Worm (Caenorhabditis elegans): ENCODE data around the gene srb-17.
A peak's percentile ranks its signal among the peaks of the same experiment; 100 is the strongest.

srb-17 gene

DNA sequence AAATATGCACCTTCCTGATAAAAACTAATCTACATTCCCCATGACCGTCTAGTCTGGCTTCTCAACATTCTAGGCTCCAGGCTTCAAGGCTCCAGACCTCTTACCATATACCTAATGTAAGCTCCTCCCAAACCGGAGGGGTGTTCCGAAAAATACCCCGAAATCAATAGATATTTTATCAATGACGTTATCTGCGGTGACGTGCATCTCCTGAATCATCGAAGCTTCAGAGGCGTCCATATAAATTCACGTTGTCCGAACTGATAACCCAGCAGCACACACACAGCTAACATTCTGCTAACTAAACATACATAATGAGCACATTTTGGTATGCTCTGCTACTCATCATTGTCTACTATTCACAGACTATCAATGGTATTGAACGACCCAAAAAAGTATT is 12.5 kb upstream of the srb-17 start, which contains the start of gene ugt-44:
TSS of gene ugt-44 (plus strand) at position 248 of the 400 bp plus-strand sequence.
- TF ChIP-seq dmd-6 (GFP tag; IDR thresholded peaks at IDR 0.05) = peak; percentile 85
- no peak for TF ChIP-seq daf-16 (GFP tag; optimal IDR thresholded peaks at IDR 0.05)
- TF ChIP-seq daf-16 (tag; optimal IDR thresholded peaks at IDR 0.05) = peak; percentile 24
- TF ChIP-seq nhr-41 (GFP tag; IDR thresholded peaks at IDR 0.05) = no peak
- no peak for TF ChIP-seq lin-29 (GFP tag; IDR thresholded peaks at IDR 0.05)
- TF ChIP-seq dve-1 (tag; optimal IDR thresholded peaks at IDR 0.05; ENCODE audit: insufficient read depth) = peak; percentile 10
- no peak for TF ChIP-seq nhr-111 (GFP tag; optimal IDR thresholded peaks at IDR 0.05)
- TF ChIP-seq Y105C5A.15 (GFP tag; IDR thresholded peaks at IDR 0.05) = no peak
- peak; percentile 13 for TF ChIP-seq nhr-10 (tag; optimal IDR thresholded peaks at IDR 0.05)
- TF ChIP-seq vab-7 (GFP tag; IDR thresholded peaks at IDR 0.05) = no peak
- no peak for TF ChIP-seq lin-13 (GFP tag; optimal IDR thresholded peaks at IDR 0.05)
- TF ChIP-seq mep-1 (tag; optimal IDR thresholded peaks at IDR 0.05) = no peak
- TF ChIP-seq lin-1 (GFP tag; IDR thresholded peaks at IDR 0.05) = 0 out of 2 replicates have a peak, but pooled peaks have one; percentile 26
- peak; percentile 6 for TF ChIP-seq jun-1 (tag; optimal IDR thresholded peaks at IDR 0.05)
- peak; percentile 92 for TF ChIP-seq aha-1 (tag)
- TF ChIP-seq zfp-2 (tag; optimal IDR thresholded peaks at IDR 0.05) = no peak
- TF ChIP-seq T26A8.4 (GFP tag; IDR thresholded peaks at IDR 0.05) = no peak
- TF ChIP-seq sdz-12 (GFP tag; optimal IDR thresholded peaks at IDR 0.05) = no peak
- TF ChIP-seq Y5F2A.4 (GFP tag; optimal IDR thresholded peaks at IDR 0.05) = no peak
- peak; percentile 77 for TF ChIP-seq hlh-11 (tag; optimal IDR thresholded peaks at IDR 0.05)
- TF ChIP-seq fos-1 (tag; optimal IDR thresholded peaks at IDR 0.05) = no peak
- peak; percentile 51 for TF ChIP-seq pqm-1 (tag; optimal IDR thresholded peaks at IDR 0.05)
- no peak for TF ChIP-seq ZK337.2 (GFP tag; IDR thresholded peaks at IDR 0.05)
- no peak for TF ChIP-seq nhr-48 (tag; optimal IDR thresholded peaks at IDR 0.05)
- TF ChIP-seq skn-1 (tag; optimal IDR thresholded peaks at IDR 0.05) = no peak
- no peak for TF ChIP-seq ceh-82 (tag; optimal IDR thresholded peaks at IDR 0.05)
- TF ChIP-seq nhr-28 (tag; optimal IDR thresholded peaks at IDR 0.05) = peak; percentile 39
- no peak for TF ChIP-seq duxl-1 (tag; optimal IDR thresholded peaks at IDR 0.05; ENCODE audit: poor library complexity)

DNA sequence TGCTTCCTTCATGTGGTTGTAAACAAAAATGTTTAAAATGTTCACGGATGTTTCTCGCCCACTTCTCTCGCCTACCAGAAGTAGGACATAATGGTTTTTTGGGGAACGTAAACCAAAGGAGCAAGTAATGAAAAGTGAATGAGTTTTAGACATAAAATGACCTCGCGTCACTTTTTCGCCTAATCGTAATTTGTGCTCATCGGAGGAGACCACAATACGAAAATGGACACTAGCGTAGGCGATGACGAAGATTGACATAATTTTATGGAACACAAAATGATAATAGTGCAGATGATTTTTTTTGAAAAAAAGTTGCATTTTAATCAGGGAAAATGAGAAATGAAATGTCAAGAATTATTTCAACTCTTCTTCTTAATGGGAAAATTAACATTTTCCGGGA is 11.6 kb upstream of the srb-17 start:
- TF ChIP-seq hlh-11 (tag; optimal IDR thresholded peaks at IDR 0.05) = peak; percentile 38
- peak; percentile 64; the same call in 1 of the 2 replicates for TF ChIP-seq dmd-6 (GFP tag; IDR thresholded peaks at IDR 0.05)
- no peak for TF ChIP-seq lin-38 (GFP tag; IDR thresholded peaks at IDR 0.05)
- TF ChIP-seq nhr-28 (tag; optimal IDR thresholded peaks at IDR 0.05) = peak; percentile 47
- TF ChIP-seq pqm-1 (tag; optimal IDR thresholded peaks at IDR 0.05) = peak; percentile 22

DNA sequence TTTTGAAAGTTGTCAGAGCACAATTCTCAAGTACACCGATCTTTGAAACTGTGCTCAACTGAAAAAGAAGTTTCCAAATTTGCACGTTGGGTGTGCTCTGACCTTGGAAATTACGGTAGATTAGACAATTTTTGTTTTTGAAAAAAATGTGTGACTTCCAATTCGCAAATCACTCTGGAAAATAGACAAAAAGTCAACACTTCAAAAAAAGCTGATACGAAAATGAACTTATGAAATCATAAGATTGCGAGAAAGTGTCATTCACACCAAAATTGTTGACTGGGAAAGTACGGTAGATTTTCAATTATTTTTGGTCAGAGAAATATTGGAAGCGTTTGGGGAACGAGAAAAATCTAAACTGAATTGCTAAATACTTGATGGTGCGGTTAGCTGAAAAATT is 10.3 kb upstream of the srb-17 start:
- peak; percentile 45 for TF ChIP-seq nhr-28 (tag; optimal IDR thresholded peaks at IDR 0.05)
- TF ChIP-seq daf-16 (GFP tag; optimal IDR thresholded peaks at IDR 0.05) = no peak
- TF ChIP-seq daf-16 (tag; optimal IDR thresholded peaks at IDR 0.05) = peak; percentile 68
- peak; percentile 47 for TF ChIP-seq dve-1 (tag; optimal IDR thresholded peaks at IDR 0.05; ENCODE audit: insufficient read depth)
- TF ChIP-seq nhr-102 (tag; optimal IDR thresholded peaks at IDR 0.05) = no peak
- peak; percentile 64 for TF ChIP-seq hlh-11 (tag; optimal IDR thresholded peaks at IDR 0.05)
- TF ChIP-seq dmd-6 (GFP tag; IDR thresholded peaks at IDR 0.05) = peak; percentile 91
- no peak for TF ChIP-seq ztf-11 (tag; optimal IDR thresholded peaks at IDR 0.05)
- 0 out of 2 replicates have a peak, but pooled peaks have one; percentile 23 for TF ChIP-seq tra-1 (GFP tag; IDR thresholded peaks at IDR 0.05)

DNA sequence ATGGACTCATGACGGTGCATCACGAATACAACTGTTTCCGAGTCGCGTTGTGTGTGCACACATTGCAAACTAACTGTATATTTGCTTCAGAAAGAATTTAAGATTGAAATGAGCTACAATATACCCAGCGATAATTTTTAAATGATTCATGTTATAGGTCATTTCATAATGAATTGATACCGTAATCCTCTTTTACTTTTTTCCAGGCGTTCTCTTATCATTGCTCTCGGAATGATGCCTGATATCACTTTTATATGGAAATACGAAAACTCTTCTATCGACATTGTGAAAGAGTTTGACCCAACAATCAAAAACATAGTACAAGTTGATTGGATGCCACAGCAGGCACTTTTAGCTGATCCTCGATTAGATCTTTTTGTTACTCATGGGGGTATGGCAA is 9.4 kb upstream of the srb-17 start:
- TF ChIP-seq mes-2 (tag; optimal IDR thresholded peaks at IDR 0.05; ENCODE audit: poor library complexity, severe bottlenecking) (no peak), nhr-77 (tag; optimal IDR thresholded peaks at IDR 0.05) (peak; percentile 38), ZK546.5 (tag; optimal IDR thresholded peaks at IDR 0.05) (no peak), ceh-44 (GFP tag; IDR thresholded peaks at IDR 0.05) (no peak), fos-1 (tag; optimal IDR thresholded peaks at IDR 0.05) (no peak), madf-5 (GFP tag; IDR thresholded peaks at IDR 0.05) (no peak), dve-1 (tag; optimal IDR thresholded peaks at IDR 0.05; ENCODE audit: insufficient read depth) (peak; percentile 44), hlh-11 (tag; optimal IDR thresholded peaks at IDR 0.05) (peak; percentile 44), nhr-10 (tag; optimal IDR thresholded peaks at IDR 0.05) (no peak), ceh-82 (tag; optimal IDR thresholded peaks at IDR 0.05) (no peak), Y105C5A.15 (GFP tag; IDR thresholded peaks at IDR 0.05) (no peak), daf-16 (GFP tag; optimal IDR thresholded peaks at IDR 0.05) (no peak), daf-16 (tag; optimal IDR thresholded peaks at IDR 0.05) (peak; percentile 43), mxl-2 (GFP tag; conservative IDR thresholded peaks at IDR 0.05) (no peak), lin-15B (tag; optimal IDR thresholded peaks at IDR 0.05) (no peak), dmd-6 (GFP tag; IDR thresholded peaks at IDR 0.05) (peak; percentile 70), snpc-4 (tag; optimal IDR thresholded peaks at IDR 0.05) (no peak), nhr-6 (tag; optimal IDR thresholded peaks at IDR 0.05) (no peak), spr-1 (tag; optimal IDR thresholded peaks at IDR 0.05) (no peak), Y75B8A.6 (GFP tag; IDR thresholded peaks at IDR 0.05) (no peak), php-3 (GFP tag; IDR thresholded peaks at IDR 0.05) (peak; percentile 23; the same call in 1 of the 2 replicates), nhr-237 (tag; optimal IDR thresholded peaks at IDR 0.05) (no peak), zfp-2 (tag; optimal IDR thresholded peaks at IDR 0.05) (no peak), nhr-28 (tag; optimal IDR thresholded peaks at IDR 0.05) (peak; percentile 86)
